Fruit fly (Drosophila melanogaster) whole organism, embryonic: ENCODE results near the gene AP-2alpha.
A peak's percentile ranks its signal among the peaks of the same experiment; 100 is the strongest.

Source experiments
- Asciz ChIP-seq: fragments of 200-800 bp; sonication (Bioruptor generic); optimal IDR thresholded peaks from 2 replicates; lab custom pipeline; 2017; ENCODE audit warnings: missing biosample characterization, mild to moderate bottlenecking, missing genetic modification characterization, missing genetic modification reagents
- Atf-2 ChIP-seq: fragments of 200-800 bp; sonication (Bioruptor generic); optimal IDR thresholded peaks from 2 replicates; lab custom pipeline; 2016; ENCODE audit warnings: missing biosample characterization, missing genetic modification characterization
- CG10431 ChIP-seq: fragments of 200-800 bp; sonication (Bioruptor generic); optimal IDR thresholded peaks from 3 replicates; lab custom pipeline; 2018; ENCODE audit warnings: missing biosample characterization, mild to moderate bottlenecking, missing genetic modification characterization
- CG11560 ChIP-seq: fragments of 200-800 bp; sonication (Bioruptor generic); IDR thresholded peaks from 3 replicates; pipeline ENCODE4 v1.3.6; 2022; ENCODE audit warnings: missing biosample characterization, missing genetic modification characterization
- CG12104 ChIP-seq: fragments of 200-800 bp; sonication (Bioruptor generic); optimal IDR thresholded peaks from 3 replicates; lab custom pipeline; 2016; ENCODE audit warnings: missing biosample characterization, missing genetic modification characterization
- CG12299 ChIP-seq: fragments of 200-800 bp; sonication (Bioruptor generic); optimal IDR thresholded peaks from 2 replicates; lab custom pipeline; 2018; ENCODE audit warnings: missing biosample characterization, mild to moderate bottlenecking, missing genetic modification characterization
- CG12744 ChIP-seq: fragments of 200-800 bp; sonication (Bioruptor generic); optimal IDR thresholded peaks from 2 replicates; lab custom pipeline; 2016; ENCODE audit warnings: missing biosample characterization, missing genetic modification characterization
- CG13123 ChIP-seq: fragments of 200-800 bp; sonication (Bioruptor generic); optimal IDR thresholded peaks from 2 replicates; lab custom pipeline; 2016; ENCODE audit warnings: missing biosample characterization, missing genetic modification characterization
- CG14710 ChIP-seq: fragments of 200-800 bp; sonication (Bioruptor generic); optimal IDR thresholded peaks from 3 replicates; lab custom pipeline; 2019; ENCODE audit warnings: missing biosample characterization, mild to moderate bottlenecking, missing genetic modification characterization, moderate library complexity
- CG15479 ChIP-seq: fragments of 200-800 bp; sonication (Bioruptor generic); optimal IDR thresholded peaks from 3 replicates; lab custom pipeline; 2019; ENCODE audit warnings: missing biosample characterization, mild to moderate bottlenecking, missing genetic modification characterization, moderate library complexity
- CG1647 ChIP-seq: fragments of 200-800 bp; sonication (Bioruptor generic); optimal IDR thresholded peaks from 3 replicates; lab custom pipeline; 2016; ENCODE audit warnings: missing biosample characterization, missing genetic modification characterization
- CG17912 ChIP-seq: fragments of 200-800 bp; sonication (Bioruptor generic); optimal IDR thresholded peaks from 2 replicates; lab custom pipeline; 2018; ENCODE audit warnings: missing biosample characterization, mild to moderate bottlenecking, missing genetic modification characterization
- CG1832 ChIP-seq: fragments of 200-800 bp; sonication (Bioruptor generic); optimal IDR thresholded peaks from 2 replicates; lab custom pipeline; 2017; ENCODE audit warnings: missing biosample characterization, mild to moderate bottlenecking, missing genetic modification characterization, inconsistent platforms
- CG2202 ChIP-seq: fragments of 200-800 bp; sonication (Bioruptor generic); optimal IDR thresholded peaks from 2 replicates; lab custom pipeline; 2018; ENCODE audit warnings: missing biosample characterization, mild to moderate bottlenecking, missing genetic modification characterization
- CG31365 ChIP-seq: fragments of 200-800 bp; sonication (Bioruptor generic); optimal IDR thresholded peaks from 2 replicates; lab custom pipeline; 2018; ENCODE audit warnings: missing biosample characterization, mild to moderate bottlenecking, missing genetic modification characterization
- CG3163 ChIP-seq: fragments of 200-800 bp; sonication (Bioruptor generic); optimal IDR thresholded peaks from 3 replicates; lab custom pipeline; 2016; ENCODE audit warnings: missing biosample characterization, missing genetic modification characterization
- CG33213 ChIP-seq: fragments of 200-800 bp; sonication (Bioruptor generic); optimal IDR thresholded peaks from 3 replicates; lab custom pipeline; 2016; ENCODE audit warnings: missing biosample characterization, missing genetic modification characterization
- CG3838 ChIP-seq: fragments of 200-800 bp; sonication (Bioruptor generic); optimal IDR thresholded peaks from 3 replicates; lab custom pipeline; 2016; ENCODE audit warnings: missing biosample characterization, missing genetic modification characterization
- CG42726 ChIP-seq: fragments of 200-800 bp; sonication (Bioruptor generic); IDR thresholded peaks from 2 replicates; pipeline ENCODE4 v1.3.6; 2022; ENCODE audit warnings: missing biosample characterization, missing genetic modification characterization; ENCODE audit not compliant: partially characterized antibody
- CG4404 ChIP-seq: fragments of 200-800 bp; sonication (Bioruptor generic); IDR thresholded peaks from 2 replicates; pipeline ENCODE4 v1.3.6; 2022; ENCODE audit warnings: missing biosample characterization, missing genetic modification characterization
- CG5953 ChIP-seq: fragments of 200-800 bp; sonication (Bioruptor generic); IDR thresholded peaks from 2 replicates; pipeline ENCODE4 v1.3.6; 2022; ENCODE audit warnings: missing biosample characterization, missing genetic modification characterization
- CG6654 ChIP-seq: fragments of 200-800 bp; sonication (Bioruptor generic); optimal IDR thresholded peaks from 2 replicates; lab custom pipeline; 2017; ENCODE audit warnings: missing biosample characterization, mild to moderate bottlenecking, missing genetic modification characterization
- CG7745 ChIP-seq: fragments of 200-800 bp; sonication (Bioruptor generic); optimal IDR thresholded peaks from 2 replicates; lab custom pipeline; 2018; ENCODE audit warnings: missing biosample characterization, mild to moderate bottlenecking, missing genetic modification characterization, moderate library complexity
- CG7987 ChIP-seq: fragments of 200-800 bp; sonication (Bioruptor generic); optimal IDR thresholded peaks from 2 replicates; lab custom pipeline; 2018; ENCODE audit warnings: missing biosample characterization, mild to moderate bottlenecking, missing genetic modification characterization, moderate library complexity
- CG8359 ChIP-seq: fragments of 200-800 bp; sonication (Bioruptor generic); optimal IDR thresholded peaks from 2 replicates; lab custom pipeline; 2017; ENCODE audit warnings: missing biosample characterization, mild to moderate bottlenecking, missing genetic modification characterization, borderline replicate concordance
- CG8478 ChIP-seq: fragments of >200 bp; optimal IDR thresholded peaks from 2 replicates; lab custom pipeline; 2018
- CrebB ChIP-seq: fragments of 200-800 bp; sonication (Bioruptor generic); optimal IDR thresholded peaks from 3 replicates; lab custom pipeline; 2018; ENCODE audit warnings: missing biosample characterization, mild to moderate bottlenecking, missing genetic modification characterization
- Dp ChIP-seq: fragments of 200-800 bp; sonication (Bioruptor generic); optimal IDR thresholded peaks from 2 replicates; lab custom pipeline; 2018; ENCODE audit warnings: missing biosample characterization, mild to moderate bottlenecking, missing genetic modification characterization, moderate library complexity
- Drgx ChIP-seq: fragments of 200-800 bp; sonication (Bioruptor generic); IDR thresholded peaks from 2 replicates; pipeline ENCODE4 v1.3.6; 2022; ENCODE audit warnings: missing biosample characterization, missing genetic modification characterization
- Fer2 ChIP-seq: fragments of 200-800 bp; sonication (Bioruptor generic); optimal IDR thresholded peaks from 2 replicates; lab custom pipeline; 2018; ENCODE audit warnings: missing biosample characterization, mild to moderate bottlenecking, missing genetic modification characterization, moderate library complexity
- GATAe ChIP-seq: fragments of 200-800 bp; sonication (Bioruptor generic); conservative IDR thresholded peaks from 2 replicates; pipeline ENCODE4 v1.3.6; 2022; ENCODE audit warnings: missing biosample characterization, missing genetic modification characterization
- HmgZ ChIP-seq: fragments of 200-800 bp; sonication (Bioruptor generic); optimal IDR thresholded peaks from 2 replicates; lab custom pipeline; 2018; ENCODE audit warnings: missing biosample characterization, mild to moderate bottlenecking, missing genetic modification characterization
- Hr3 ChIP-seq: fragments of 200-800 bp; sonication (Bioruptor generic); optimal IDR thresholded peaks from 3 replicates; lab custom pipeline; 2016; ENCODE audit warnings: missing biosample characterization, missing genetic modification characterization
- Neu2 ChIP-seq: fragments of 200-800 bp; sonication (Bioruptor generic); optimal IDR thresholded peaks from 3 replicates; lab custom pipeline; 2016; ENCODE audit warnings: missing biosample characterization, missing genetic modification characterization, borderline replicate concordance
- Sin3A ChIP-seq: fragments of >200 bp; optimal IDR thresholded peaks from 2 replicates; lab custom pipeline; 2018
- ap ChIP-seq: fragments of 200-800 bp; sonication (Bioruptor generic); IDR thresholded peaks from 2 replicates; pipeline ENCODE4 v1.3.6; 2022; ENCODE audit warnings: missing biosample characterization, missing genetic modification characterization
- cas ChIP-seq: fragments of 200-800 bp; sonication (Bioruptor generic); IDR thresholded peaks from 2 replicates; pipeline ENCODE4 v1.3.6; 2022; ENCODE audit warnings: missing biosample characterization, missing genetic modification characterization
- ci ChIP-seq: fragments of 200-800 bp; sonication (Bioruptor generic); IDR thresholded peaks from 3 replicates; pipeline ENCODE4 v1.3.6; 2022; ENCODE audit warnings: missing biosample characterization, missing genetic modification characterization
- danr ChIP-seq: fragments of 200-800 bp; sonication (Bioruptor generic); IDR thresholded peaks from 2 replicates; pipeline ENCODE4 v1.3.6; 2022; ENCODE audit warnings: missing biosample characterization, missing genetic modification characterization
- esg ChIP-seq: fragments of 200-800 bp; sonication (Bioruptor generic); conservative IDR thresholded peaks from 2 replicates; pipeline ENCODE4 v1.3.6; 2022; ENCODE audit warnings: missing biosample characterization, missing genetic modification characterization
- eyg ChIP-seq: fragments of 200-800 bp; sonication (Bioruptor generic); optimal IDR thresholded peaks from 3 replicates; lab custom pipeline; 2016; ENCODE audit warnings: missing biosample characterization, missing genetic modification characterization
- ftz-f1 ChIP-seq: fragments of 200-800 bp; sonication (Bioruptor generic); optimal IDR thresholded peaks from 2 replicates; lab custom pipeline; 2016; ENCODE audit warnings: missing biosample characterization, missing genetic modification characterization
- gcm ChIP-seq: fragments of 200-800 bp; sonication (Bioruptor generic); optimal IDR thresholded peaks from 2 replicates; lab custom pipeline; 2019; ENCODE audit warnings: missing biosample characterization, mild to moderate bottlenecking, missing genetic modification characterization, moderate library complexity
- gem ChIP-seq: fragments of 200-800 bp; sonication (Bioruptor generic); optimal IDR thresholded peaks from 2 replicates; lab custom pipeline; 2019; ENCODE audit warnings: missing biosample characterization, mild to moderate bottlenecking, missing genetic modification characterization, moderate library complexity
- lilli ChIP-seq: fragments of 200-800 bp; sonication (Bioruptor generic); optimal IDR thresholded peaks from 3 replicates; lab custom pipeline; 2016; ENCODE audit warnings: missing biosample characterization, missing genetic modification characterization
- lola ChIP-seq, 3 experiments: fragments of >200 bp in 2 of 3; fragments of 200-800 bp in 1 of 3; sonication (Bioruptor generic) in 1 of 3; optimal IDR thresholded peaks; 2 replicates each; lab custom pipeline; 2017 to 2019; ENCODE audit warnings: missing biosample characterization in 3 of 3, missing genetic modification characterization in 3 of 3, mild to moderate bottlenecking in 1 of 3, moderate library complexity in 1 of 3
- row ChIP-seq: fragments of 200-800 bp; sonication (Bioruptor generic); IDR thresholded peaks from 3 replicates; pipeline ENCODE4 v1.3.6; 2022; ENCODE audit warnings: missing biosample characterization, missing genetic modification characterization
- salm ChIP-seq: fragments of 200-800 bp; sonication (Bioruptor generic); optimal IDR thresholded peaks from 2 replicates; lab custom pipeline; 2018; ENCODE audit warnings: missing biosample characterization, mild to moderate bottlenecking, missing genetic modification characterization
- sima ChIP-seq: fragments of 200-800 bp; sonication (Bioruptor generic); optimal IDR thresholded peaks from 2 replicates; lab custom pipeline; 2016; ENCODE audit warnings: missing biosample characterization, missing genetic modification characterization
- trh ChIP-seq: fragments of 200-800 bp; sonication (Bioruptor generic); optimal IDR thresholded peaks from 2 replicates; lab custom pipeline; 2016; ENCODE audit warnings: missing biosample characterization, missing genetic modification characterization

The AP-2alpha gene

dm6 chr2L:429680-430484 lies 15.3 kb upstream of the AP-2alpha start (continued):
- TF ChIP-seq esg (GFP tag; lab: Robert Waterston, UW) (no peak), CG14710 (tag; lab: Kevin White, UChicago) (peak; percentile 48), Drgx (peak; percentile 58), CG17912 (GFP tag; lab: Kevin White, UChicago) (no peak), CG12744 (GFP tag; lab: Kevin White, UChicago) (no peak), Neu2 (GFP tag; lab: Kevin White, UChicago) (no peak), CG8478 (lab: Kevin White, UChicago) (no peak), CG13123 (no peak), row (GFP tag; lab: Robert Waterston, UW) (peak; percentile 66; the same call in 2 of the 3 replicates), CG3163 (GFP tag; lab: Kevin White, UChicago) (no peak), CG7745 (tag; lab: Kevin White, UChicago) (no peak), CG11560 (tag; lab: Robert Waterston, UW) (no peak), ap (GFP tag; lab: Robert Waterston, UW) (no peak), Asciz (GFP tag; lab: Kevin White, UChicago) (no peak), gcm (no peak), lola (GFP tag; optimal IDR thresholded peaks at IDR 0.05; lab: Kevin White, UChicago) (peak in 1 of 3 experiments; percentile 68), salm (tag; lab: Kevin White, UChicago) (no peak), sima (no peak), GATAe (no peak), Dp (GFP tag; lab: Kevin White, UChicago) (no peak), CG42726 (GFP tag; lab: Robert Waterston, UW) (no peak), Sin3A (no peak), danr (GFP tag; lab: Robert Waterston, UW) (no peak), CG12299 (tag; lab: Kevin White, UChicago) (peak; percentile 5), CG12104 (no peak), CG7987 (GFP tag; lab: Kevin White, UChicago) (no peak), CrebB (tag; lab: Kevin White, UChicago) (no peak), CG4404 (peak; percentile 58; the same call in 1 of the 2 replicates), gem (tag; lab: Kevin White, UChicago) (peak; percentile 67), ci (GFP tag; lab: Robert Waterston, UW) (peak; percentile 49; the same call in 1 of the 3 replicates), CG6654 (GFP tag; lab: Kevin White, UChicago) (no peak), Fer2 (tag; lab: Kevin White, UChicago) (no peak), CG2202 (tag; lab: Kevin White, UChicago) (peak; percentile 0), CG5953 (GFP tag; lab: Robert Waterston, UW) (no peak), ftz-f1 (no peak), eyg (peak; percentile 39), CG15479 (GFP tag; lab: Kevin White, UChicago) (no peak), CG3838 (GFP tag; lab: Kevin White, UChicago) (no peak), CG33213 (GFP tag; lab: Kevin White, UChicago) (peak; percentile 13), Hr3 (GFP tag; lab: Kevin White, UChicago) (peak; percentile 14), CG31365 (tag; lab: Kevin White, UChicago) (no peak), CG10431 (GFP tag; lab: Kevin White, UChicago) (no peak), cas (no peak), Atf-2 (no peak), lilli (peak; percentile 70), CG1832 (GFP tag; lab: Kevin White, UChicago) (no peak), HmgZ (tag; lab: Kevin White, UChicago) (no peak), trh (GFP tag; lab: Kevin White, UChicago) (no peak), CG1647 (no peak), CG8359 (GFP tag; lab: Kevin White, UChicago) (no peak)
